Worm (Caenorhabditis elegans) whole organism, L3 larva: ENCODE results near the gene slc-25A10.
A peak's percentile ranks its signal among the peaks of the same experiment; 100 is the strongest.

ENCODE experiments used
- aly-2 ChIP-seq: fragments of 150-350 bp; optimal IDR thresholded peaks from 2 replicates; lab custom pipeline; 2014; ENCODE audit warnings: missing biosample characterization, missing genetic modification characterization
- ama-1 ChIP-seq: fragments of 150-350 bp; optimal IDR thresholded peaks from 2 replicates; lab custom pipeline; 2018
- ceh-82 ChIP-seq: fragments of 150-350 bp; optimal IDR thresholded peaks from 2 replicates; lab custom pipeline; 2014; ENCODE audit warnings: missing biosample characterization, missing genetic modification characterization
- lin-39 ChIP-seq: fragments of 150-350 bp; optimal IDR thresholded peaks from 2 replicates; lab custom pipeline; 2018; ENCODE audit warnings: missing biosample characterization, missing genetic modification reagents, missing genetic modification characterization
- mdl-1 ChIP-seq: fragments of 150-350 bp; optimal IDR thresholded peaks from 2 replicates; lab custom pipeline; 2014; ENCODE audit warnings: missing biosample characterization, missing genetic modification characterization
- nhr-237 ChIP-seq: fragments of 150-350 bp; optimal IDR thresholded peaks from 2 replicates; lab custom pipeline; 2014; ENCODE audit warnings: missing biosample characterization, missing genetic modification characterization
- unc-62 ChIP-seq: fragments of 150-350 bp; sonication (generic microtip); optimal IDR thresholded peaks from 4 replicates; lab custom pipeline; 2014; ENCODE audit warnings: missing biosample characterization, missing genetic modification reagents, missing genetic modification characterization

- TF ChIP-seq ama-1 = no peak
- TF ChIP-seq ceh-82 = no peak
- TF ChIP-seq unc-62 = peak; percentile 19
- TF ChIP-seq mdl-1 (tag; lab: Kevin White, UChicago) = peak; percentile 95
- no peak for TF ChIP-seq nhr-237 (tag; lab: Kevin White, UChicago)
- TF ChIP-seq aly-2 (tag; lab: Kevin White, UChicago) = no peak
- TF ChIP-seq lin-39 (tag; lab: Kevin White, UChicago) = peak; percentile 42
Observed at ce11 chrX:6740282-6740982, 15.0 kb upstream of the slc-25A10 start.
